Fruit fly (Drosophila melanogaster): ENCODE measurements around the gene CG7600.
A peak's percentile ranks its signal among the peaks of the same experiment; 100 is the strongest.

The CG7600 gene

dm6 chr3L:11261456-11262082 lies 51.0 kb downstream of the CG7600 start (continued):
- TF ChIP-seq gsb-n (tag; optimal IDR thresholded peaks at IDR 0.05) (peak; percentile 88), HmgD (GFP tag; optimal IDR thresholded peaks at IDR 0.05) (no peak), ems (GFP tag; optimal IDR thresholded peaks at IDR 0.05) (no peak), sima (GFP tag; optimal IDR thresholded peaks at IDR 0.05) (no peak), gcm (GFP tag; optimal IDR thresholded peaks at IDR 0.05) (peak; percentile 93), CG3281 (GFP tag; optimal IDR thresholded peaks at IDR 0.05) (peak; percentile 80), CG9215 (GFP tag; IDR thresholded peaks at IDR 0.05) (peak; percentile 60), crp (GFP tag; optimal IDR thresholded peaks at IDR 0.05) (peak in 1 of 2 experiments; percentile 31), CG30431 (GFP tag; optimal IDR thresholded peaks at IDR 0.05) (peak; percentile 54), wek (GFP tag; optimal IDR thresholded peaks at IDR 0.05) (no peak), CG8765 (GFP tag; IDR thresholded peaks at IDR 0.05) (no peak), eyg (GFP tag; optimal IDR thresholded peaks at IDR 0.05) (no peak), zfh2 (GFP tag; optimal IDR thresholded peaks at IDR 0.05) (no peak), usp (GFP tag; optimal IDR thresholded peaks at IDR 0.05) (no peak), Hr78 (GFP tag; optimal IDR thresholded peaks at IDR 0.05) (peak in 1 of 2 experiments; percentile 80), Rfx (GFP tag; IDR thresholded peaks at IDR 0.05) (peak; percentile 71), CG4282 (GFP tag; optimal IDR thresholded peaks at IDR 0.05) (no peak), Rx (GFP tag; IDR thresholded peaks at IDR 0.05) (peak; percentile 34; the same call in 1 of the 2 replicates), CG7987 (GFP tag; optimal IDR thresholded peaks at IDR 0.05) (no peak), inv (GFP tag; IDR thresholded peaks at IDR 0.05; ENCODE audit: partially characterized antibody) (no peak), cad (GFP tag; optimal IDR thresholded peaks at IDR 0.05) (no peak), CG6272 (GFP tag; IDR thresholded peaks at IDR 0.05) (peak; percentile 46; the same call in 1 of the 2 replicates), CG10654 (GFP tag; optimal IDR thresholded peaks at IDR 0.05) (peak; percentile 69), Hsf (GFP tag; optimal IDR thresholded peaks at IDR 0.05) (peak; percentile 48), CG11093 (GFP tag; IDR thresholded peaks at IDR 0.05) (peak; percentile 56; the same call in 2 of the 3 replicates), CG17385 (GFP tag; optimal IDR thresholded peaks at IDR 0.05) (peak; percentile 81), HmgZ (tag; optimal IDR thresholded peaks at IDR 0.05) (peak; percentile 21), dati (GFP tag; IDR thresholded peaks at IDR 0.05) (no peak), Gsc (GFP tag; IDR thresholded peaks at IDR 0.05) (no peak), wor (GFP tag; IDR thresholded peaks at IDR 0.05) (peak; percentile 81), CG6791 (GFP tag; IDR thresholded peaks at IDR 0.05; ENCODE audit: partially characterized antibody) (no peak), sens (GFP tag) (peak; percentile 89), Dbx (GFP tag; IDR thresholded peaks at IDR 0.05) (peak; percentile 49; the same call in 2 of the 3 replicates), CG17328 (GFP tag; IDR thresholded peaks at IDR 0.05) (peak; percentile 92), lov (optimal IDR thresholded peaks at IDR 0.05) (no peak), lov (GFP tag; IDR thresholded peaks at IDR 0.05) (no peak), en (GFP tag; optimal IDR thresholded peaks at IDR 0.05) (no peak), gt (GFP tag; IDR thresholded peaks at IDR 0.05) (peak; percentile 78), vfl (GFP tag; optimal IDR thresholded peaks at IDR 0.05) (no peak), Nf-YC (tag; optimal IDR thresholded peaks at IDR 0.05) (peak; percentile 67), gce (GFP tag; IDR thresholded peaks at IDR 0.05) (0 out of 3 replicates have a peak, but pooled peaks have one; percentile 59), CG12659 (GFP tag; optimal IDR thresholded peaks at IDR 0.05) (peak; percentile 83), crc (GFP tag; optimal IDR thresholded peaks at IDR 0.05) (no peak), CG12104 (GFP tag; optimal IDR thresholded peaks at IDR 0.05) (peak; percentile 85), shn (GFP tag; optimal IDR thresholded peaks at IDR 0.05) (no peak), CG14050 (GFP tag; IDR thresholded peaks at IDR 0.05) (peak; percentile 71), CG15601 (tag; optimal IDR thresholded peaks at IDR 0.05) (peak; percentile 91), CG5180 (GFP tag; optimal IDR thresholded peaks at IDR 0.05) (peak; percentile 79), CG17912 (GFP tag; optimal IDR thresholded peaks at IDR 0.05) (peak; percentile 4), CG5953 (GFP tag; IDR thresholded peaks at IDR 0.05) (peak; percentile 38; the same call in 1 of the 2 replicates)
